Fruit fly (Drosophila melanogaster) whole organism, embryonic: ENCODE data around the gene Jupiter.

Source experiments
- Antp ChIP-seq: fragments of 200-800 bp; sonication (Bioruptor generic); optimal IDR thresholded peaks from 3 replicates; lab custom pipeline; 2016; ENCODE audit warnings: missing biosample characterization, missing genetic modification characterization
- CG10267 ChIP-seq: fragments of 200-800 bp; sonication (Bioruptor generic); optimal IDR thresholded peaks from 2 replicates; lab custom pipeline; 2018; ENCODE audit warnings: missing biosample characterization, mild to moderate bottlenecking, missing genetic modification characterization, moderate library complexity
- CG12071 ChIP-seq: fragments of 200-800 bp; sonication (Bioruptor generic); optimal IDR thresholded peaks from 3 replicates; lab custom pipeline; 2018; ENCODE audit warnings: missing biosample characterization, mild to moderate bottlenecking, missing genetic modification characterization
- CG12219 ChIP-seq: fragments of 200-800 bp; sonication (Bioruptor generic); optimal IDR thresholded peaks from 3 replicates; lab custom pipeline; 2018; ENCODE audit warnings: missing biosample characterization, mild to moderate bottlenecking, missing genetic modification characterization
- CG1233 ChIP-seq: fragments of 200-800 bp; sonication (Bioruptor generic); optimal IDR thresholded peaks from 4 replicates; lab custom pipeline; 2018; ENCODE audit warnings: missing biosample characterization, mild to moderate bottlenecking, missing genetic modification characterization
- CG12659 ChIP-seq: fragments of 200-800 bp; sonication (Bioruptor generic); optimal IDR thresholded peaks from 3 replicates; lab custom pipeline; 2017; ENCODE audit warnings: mild to moderate bottlenecking, missing biosample characterization, missing genetic modification reagents, missing genetic modification characterization
- CG12769 ChIP-seq: fragments of 200-800 bp; sonication (Bioruptor generic); optimal IDR thresholded peaks from 2 replicates; lab custom pipeline; 2019; ENCODE audit warnings: missing biosample characterization, mild to moderate bottlenecking, missing genetic modification characterization, moderate library complexity
- CG14667 ChIP-seq: fragments of 200-800 bp; sonication (Bioruptor generic); IDR thresholded peaks from 2 replicates; pipeline ENCODE4 v1.3.6; 2022; ENCODE audit warnings: missing biosample characterization, missing genetic modification characterization
- CG14860 ChIP-seq: fragments of 200-800 bp; sonication (Bioruptor generic); IDR thresholded peaks from 3 replicates; pipeline ENCODE4 v1.3.6; 2022; ENCODE audit warnings: missing biosample characterization, missing genetic modification characterization; ENCODE audit not compliant: partially characterized antibody
- CG14965 ChIP-seq: fragments of 200-800 bp; sonication (Bioruptor generic); optimal IDR thresholded peaks from 2 replicates; lab custom pipeline; 2016; ENCODE audit warnings: missing biosample characterization, missing genetic modification characterization, borderline replicate concordance
- CG1529 ChIP-seq: fragments of 200-800 bp; sonication (Bioruptor generic); optimal IDR thresholded peaks from 3 replicates; lab custom pipeline; 2018; ENCODE audit warnings: missing biosample characterization, missing genetic modification characterization
- CG34422 ChIP-seq: fragments of 200-800 bp; sonication (Bioruptor generic); IDR thresholded peaks from 3 replicates; pipeline ENCODE4 v1.3.6; 2022; ENCODE audit warnings: missing biosample characterization, missing genetic modification characterization
- CG42726 ChIP-seq: fragments of 200-800 bp; sonication (Bioruptor generic); IDR thresholded peaks from 2 replicates; pipeline ENCODE4 v1.3.6; 2022; ENCODE audit warnings: missing biosample characterization, missing genetic modification characterization; ENCODE audit not compliant: partially characterized antibody
- CG5180 ChIP-seq: fragments of 200-800 bp; sonication (Bioruptor generic); optimal IDR thresholded peaks from 3 replicates; lab custom pipeline; 2017; ENCODE audit warnings: missing biosample characterization, missing genetic modification characterization, mild to moderate bottlenecking, moderate library complexity, missing genetic modification reagents
- CG6854 ChIP-seq: fragments of 200-800 bp; sonication (Bioruptor generic); optimal IDR thresholded peaks from 3 replicates; lab custom pipeline; 2017; ENCODE audit warnings: missing biosample characterization, mild to moderate bottlenecking, missing genetic modification characterization
- CG7271 ChIP-seq: fragments of 200-800 bp; sonication (Bioruptor generic); optimal IDR thresholded peaks from 2 replicates; lab custom pipeline; 2018; ENCODE audit warnings: missing biosample characterization, mild to moderate bottlenecking, missing genetic modification characterization, moderate library complexity
- CG8944 ChIP-seq: fragments of 200-800 bp; sonication (Bioruptor generic); optimal IDR thresholded peaks from 3 replicates; lab custom pipeline; 2016; ENCODE audit warnings: missing biosample characterization, missing genetic modification characterization
- CG9437 ChIP-seq: fragments of 200-800 bp; sonication (Bioruptor generic); optimal IDR thresholded peaks from 2 replicates; lab custom pipeline; 2018; ENCODE audit warnings: missing biosample characterization, mild to moderate bottlenecking, missing genetic modification characterization
- Deaf1 ChIP-seq: fragments of 200-800 bp; optimal IDR thresholded peaks from 3 replicates; lab custom pipeline; 2019; ENCODE audit warnings: missing biosample characterization, mild to moderate bottlenecking, missing genetic modification characterization, moderate library complexity
- E2f2 ChIP-seq: fragments of 200-800 bp; sonication (Bioruptor generic); IDR thresholded peaks from 2 replicates; pipeline ENCODE4 v1.3.6; 2022; ENCODE audit warnings: missing biosample characterization, missing genetic modification characterization
- Ets65A ChIP-seq: fragments of 200-800 bp; sonication (Bioruptor generic); peaks from one replicate; lab custom pipeline; 2016; ENCODE audit warnings: missing biosample characterization, missing genetic modification characterization
- HLH3B ChIP-seq: fragments of 200-800 bp; sonication (Bioruptor generic); IDR thresholded peaks from 2 replicates; pipeline ENCODE4 v1.3.6; 2022; ENCODE audit warnings: missing biosample characterization, missing genetic modification characterization
- Kr ChIP-seq: fragments of 200-800 bp; sonication (Bioruptor generic); optimal IDR thresholded peaks from 2 replicates; lab custom pipeline; 2017; ENCODE audit warnings: missing biosample characterization, mild to moderate bottlenecking, missing genetic modification characterization
- MBD-R2 ChIP-seq: fragments of 200-800 bp; sonication (Bioruptor generic); IDR thresholded peaks from 2 replicates; pipeline ENCODE4 v1.3.6; 2022; ENCODE audit warnings: missing biosample characterization, missing genetic modification characterization
- MTF-1 ChIP-seq: fragments of 200-800 bp; sonication (Bioruptor generic); optimal IDR thresholded peaks from 2 replicates; lab custom pipeline; 2018; ENCODE audit warnings: missing biosample characterization, mild to moderate bottlenecking, missing genetic modification characterization, borderline replicate concordance
- NC2β ChIP-seq: fragments of 200-800 bp; sonication (Bioruptor generic); optimal IDR thresholded peaks from 2 replicates; lab custom pipeline; 2016; ENCODE audit warnings: missing biosample characterization, missing genetic modification characterization
- NK7.1 ChIP-seq: fragments of 200-800 bp; sonication (Bioruptor generic); optimal IDR thresholded peaks from 3 replicates; lab custom pipeline; 2016; ENCODE audit warnings: missing biosample characterization, missing genetic modification characterization
- Opbp ChIP-seq: fragments of 200-800 bp; sonication (Bioruptor generic); IDR thresholded peaks from 3 replicates; pipeline ENCODE4 v1.3.6; 2022; ENCODE audit warnings: missing biosample characterization, missing genetic modification characterization; ENCODE audit not compliant: partially characterized antibody
- Scr ChIP-seq: fragments of 200-800 bp; sonication (Bioruptor generic); IDR thresholded peaks from 2 replicates; pipeline ENCODE4 v1.3.6; 2022; ENCODE audit warnings: missing biosample characterization, missing genetic modification characterization; ENCODE audit not compliant: partially characterized antibody
- Six4 ChIP-seq: fragments of 200-800 bp; sonication (Bioruptor generic); optimal IDR thresholded peaks from 2 replicates; lab custom pipeline; 2016; ENCODE audit warnings: missing biosample characterization, missing genetic modification characterization
- Spps ChIP-seq: fragments of 200-800 bp; sonication (Bioruptor generic); optimal IDR thresholded peaks from 2 replicates; lab custom pipeline; 2018; ENCODE audit warnings: missing biosample characterization, mild to moderate bottlenecking, missing genetic modification characterization
- da ChIP-seq: fragments of 200-800 bp; sonication (Bioruptor generic); optimal IDR thresholded peaks from 2 replicates; lab custom pipeline; 2016; ENCODE audit warnings: missing biosample characterization, missing genetic modification characterization
- dati ChIP-seq: fragments of 200-800 bp; sonication (Bioruptor generic); IDR thresholded peaks from 2 replicates; pipeline ENCODE4 v1.3.6; 2022; ENCODE audit warnings: missing biosample characterization, missing genetic modification characterization
- ems ChIP-seq: fragments of 200-800 bp; sonication (Bioruptor generic); optimal IDR thresholded peaks from 3 replicates; lab custom pipeline; 2016; ENCODE audit warnings: missing biosample characterization, missing genetic modification characterization
- eyg ChIP-seq: fragments of 200-800 bp; sonication (Bioruptor generic); optimal IDR thresholded peaks from 3 replicates; lab custom pipeline; 2016; ENCODE audit warnings: missing biosample characterization, missing genetic modification characterization
- ham ChIP-seq: fragments of 200-800 bp; sonication (Bioruptor generic); IDR thresholded peaks from 2 replicates; pipeline ENCODE4 v1.3.6; 2022; ENCODE audit warnings: missing biosample characterization, missing genetic modification characterization
- insv ChIP-seq, 2 experiments: fragments of 200-800 bp; sonication (Bioruptor generic); optimal IDR thresholded peaks; 3 replicates each; lab custom pipeline; 2016 to 2018; ENCODE audit warnings: missing biosample characterization in 2 of 2, missing genetic modification characterization in 2 of 2
- mld ChIP-seq: fragments of 200-800 bp; sonication (Bioruptor generic); IDR thresholded peaks from 3 replicates; pipeline ENCODE4 v1.3.6; 2022; ENCODE audit warnings: missing biosample characterization, missing genetic modification characterization; ENCODE audit not compliant: partially characterized antibody
- org-1 ChIP-seq: fragments of 200-800 bp; sonication (Bioruptor generic); optimal IDR thresholded peaks from 2 replicates; lab custom pipeline; 2017; ENCODE audit warnings: missing biosample characterization, missing genetic modification characterization
- pfk ChIP-seq: fragments of 200-800 bp; sonication (Bioruptor generic); optimal IDR thresholded peaks from 2 replicates; lab custom pipeline; 2018; ENCODE audit warnings: missing biosample characterization, mild to moderate bottlenecking, missing genetic modification characterization, moderate library complexity
- pnt ChIP-seq: fragments of 200-800 bp; sonication (Bioruptor generic); optimal IDR thresholded peaks from 3 replicates; lab custom pipeline; 2016; ENCODE audit warnings: missing biosample characterization, missing genetic modification characterization
- seq ChIP-seq: fragments of 200-800 bp; sonication (Bioruptor generic); IDR thresholded peaks from 2 replicates; pipeline ENCODE4 v1.3.6; 2022; ENCODE audit warnings: missing biosample characterization, missing genetic modification characterization
- slou ChIP-seq: fragments of 200-800 bp; sonication (Bioruptor generic); optimal IDR thresholded peaks from 3 replicates; lab custom pipeline; 2016; ENCODE audit warnings: missing biosample characterization, missing genetic modification characterization
- sqz ChIP-seq: fragments of 200-800 bp; sonication (Bioruptor generic); optimal IDR thresholded peaks from 3 replicates; lab custom pipeline; 2018; ENCODE audit warnings: missing biosample characterization, mild to moderate bottlenecking, missing genetic modification characterization
- ssp ChIP-seq: fragments of 200-800 bp; sonication (Bioruptor generic); IDR thresholded peaks from 2 replicates; pipeline ENCODE4 v1.3.6; 2022; ENCODE audit warnings: missing biosample characterization, missing genetic modification characterization
- tgo ChIP-seq: fragments of 200-800 bp; sonication (Bioruptor generic); IDR thresholded peaks from 3 replicates; pipeline ENCODE4 v1.3.6; 2022; ENCODE audit warnings: missing biosample characterization, missing genetic modification characterization
- ttk ChIP-seq: fragments of 200-800 bp; sonication (Bioruptor generic); IDR thresholded peaks from 2 replicates; pipeline ENCODE4 v2.1.2; 2022; ENCODE audit warnings: missing biosample characterization, missing genetic modification characterization
- wdn ChIP-seq: fragments of 200-800 bp; sonication (Bioruptor generic); IDR thresholded peaks from 2 replicates; pipeline ENCODE4 v1.3.6; 2022; ENCODE audit warnings: missing biosample characterization, missing genetic modification characterization
- zf30C ChIP-seq: fragments of 200-800 bp; sonication (Bioruptor generic); optimal IDR thresholded peaks from 3 replicates; lab custom pipeline; 2018; ENCODE audit warnings: missing biosample characterization, mild to moderate bottlenecking, missing genetic modification characterization

Gene Jupiter

dm6 chr3R:11619709-11620409 lies at the start of gene Jupiter, which contains the start of gene CG14710 (continued):
- TF ChIP-seq CG7271 (tag; lab: Kevin White, UChicago) (no peak), eyg (GFP tag; lab: Kevin White, UChicago) (no peak), CG14860 (GFP tag; lab: Robert Waterston, UW) (no peak), CG9437 (no peak), da (GFP tag; lab: Kevin White, UChicago) (peak; percentile 44), CG12769 (tag; lab: Kevin White, UChicago) (peak; percentile 72), sqz (GFP tag; lab: Kevin White, UChicago) (no peak), MBD-R2 (GFP tag; lab: Robert Waterston, UW) (peak; percentile 97), Kr (no peak), ham (GFP tag; lab: Robert Waterston, UW) (no peak), pnt (GFP tag; lab: Kevin White, UChicago) (peak; percentile 87), Six4 (GFP tag; lab: Kevin White, UChicago) (no peak), Spps (tag; lab: Kevin White, UChicago) (no peak), NC2β (GFP tag; lab: Kevin White, UChicago) (peak; percentile 87), dati (GFP tag; lab: Robert Waterston, UW) (no peak), mld (GFP tag; lab: Robert Waterston, UW) (no peak), CG14965 (no peak), Scr (GFP tag; lab: Robert Waterston, UW) (no peak; the same call in 1 of the 2 replicates), CG5180 (GFP tag; lab: Kevin White, UChicago) (no peak), CG1529 (GFP tag; lab: Kevin White, UChicago) (no peak), E2f2 (GFP tag; lab: Robert Waterston, UW) (peak; percentile 89), Antp (GFP tag; lab: Kevin White, UChicago) (peak; percentile 90), Opbp (no peak; the same call in 2 of the 3 replicates), CG12659 (GFP tag; lab: Kevin White, UChicago) (peak; percentile 92), seq (GFP tag; lab: Robert Waterston, UW) (no peak), org-1 (GFP tag; lab: Kevin White, UChicago) (no peak), Ets65A (peak; percentile 98), insv (GFP tag; optimal IDR thresholded peaks at IDR 0.05; lab: Kevin White, UChicago) (peak in 1 of 2 experiments; percentile 27), CG12071 (no peak), CG6854 (GFP tag; lab: Kevin White, UChicago) (no peak), HLH3B (peak; percentile 77), Deaf1 (tag; lab: Kevin White, UChicago) (peak; percentile 32), MTF-1 (GFP tag; lab: Kevin White, UChicago) (no peak), CG14667 (peak; percentile 53; the same call in 1 of the 2 replicates), CG34422 (GFP tag; lab: Robert Waterston, UW) (peak; percentile 86), CG10267 (peak; percentile 80), CG42726 (GFP tag; lab: Robert Waterston, UW) (no peak), CG8944 (GFP tag; lab: Kevin White, UChicago) (peak; percentile 86), tgo (GFP tag; lab: Robert Waterston, UW) (peak; percentile 48; the same call in 1 of the 3 replicates), ttk (GFP tag; lab: Robert Waterston, UW) (peak; percentile 47; the same call in 1 of the 2 replicates), zf30C (GFP tag; lab: Kevin White, UChicago) (peak; percentile 13), ems (GFP tag; lab: Kevin White, UChicago) (peak; percentile 65), CG1233 (GFP tag; lab: Kevin White, UChicago) (no peak), NK7.1 (peak; percentile 32), slou (peak; percentile 62), pfk (GFP tag; lab: Kevin White, UChicago) (peak; percentile 39), ssp (GFP tag; lab: Robert Waterston, UW) (peak; percentile 73), wdn (GFP tag; lab: Robert Waterston, UW) (0 out of 2 replicates have a peak, but pooled peaks have one; percentile 37), CG12219 (GFP tag; lab: Kevin White, UChicago) (no peak)
